Fruit fly (Drosophila melanogaster) whole organism, wandering third instar larva: ENCODE measurements around the gene Cog8.

ENCODE experiments used
- Dif ChIP-seq: fragments of 200-275, 200-300 bp; sonication (Bioruptor generic); optimal IDR thresholded peaks from 2 replicates; lab custom pipeline; 2018; ENCODE audit warnings: missing biosample characterization, missing genetic modification characterization; ENCODE audit not compliant: partially characterized antibody
- Hnf4 ChIP-seq: fragments of 200-800 bp; sonication (Bioruptor generic); optimal IDR thresholded peaks from 2 replicates; lab custom pipeline; 2016; ENCODE audit warnings: missing biosample characterization, mild to moderate bottlenecking, missing genetic modification characterization
- Hr83 ChIP-seq: fragments of 200-300 bp; sonication (Bioruptor generic); optimal IDR thresholded peaks from 2 replicates; lab custom pipeline; 2016; ENCODE audit warnings: missing biosample characterization, mild to moderate bottlenecking, missing genetic modification characterization, moderate library complexity; ENCODE audit not compliant: poor library complexity, severe bottlenecking
- Myc ChIP-seq: fragments of >200 bp; optimal IDR thresholded peaks from 2 replicates; lab custom pipeline; 2017
- N ChIP-seq: fragments of >200 bp; optimal IDR thresholded peaks from 2 replicates; lab custom pipeline; 2018; ENCODE audit warnings: missing biosample characterization, missing external identifiers, missing genetic modification characterization
- OdsH ChIP-seq: fragments of 200-800 bp; sonication (Bioruptor generic); optimal IDR thresholded peaks from 2 replicates; lab custom pipeline; 2016; ENCODE audit warnings: missing biosample characterization, mild to moderate bottlenecking, missing genetic modification characterization
- Rel ChIP-seq, 2 experiments: fragments of 200-800 bp; sonication (Bioruptor generic) in 1 of 2; optimal IDR thresholded peaks; 2 replicates in 1 of 2; 3 replicates in 1 of 2; lab custom pipeline; 2016 to 2019; ENCODE audit warnings: mild to moderate bottlenecking in 2 of 2, missing biosample characterization in 2 of 2, missing genetic modification characterization in 2 of 2, moderate library complexity in 1 of 2
- Sp1 ChIP-seq: fragments of 200-800 bp; sonication (Bioruptor generic); optimal IDR thresholded peaks from 3 replicates; lab custom pipeline; 2019; ENCODE audit warnings: missing biosample characterization, mild to moderate bottlenecking, missing genetic modification characterization, moderate library complexity
- Vsx2 ChIP-seq: fragments of 200-300, 225-300 bp; sonication (Bioruptor generic); optimal IDR thresholded peaks from 2 replicates; lab custom pipeline; 2018; ENCODE audit warnings: missing biosample characterization, missing genetic modification characterization; ENCODE audit not compliant: partially characterized antibody
- br ChIP-seq: fragments of 200-800 bp; sonication (Bioruptor generic); optimal IDR thresholded peaks from 2 replicates; lab custom pipeline; 2016; ENCODE audit warnings: missing biosample characterization, missing genetic modification characterization
- brk ChIP-seq: fragments of 200-800 bp; sonication (Bioruptor generic); optimal IDR thresholded peaks from 2 replicates; lab custom pipeline; 2016; ENCODE audit warnings: missing biosample characterization, mild to moderate bottlenecking, missing genetic modification characterization
- dl ChIP-seq, 2 experiments: fragments of 175-275, 200-275 bp in 1 of 2; fragments of 200-275 bp in 1 of 2; sonication (Bioruptor generic); optimal IDR thresholded peaks; lab custom pipeline; 2018; ENCODE audit warnings: mild to moderate bottlenecking in 2 of 2, missing biosample characterization in 2 of 2, missing genetic modification characterization in 2 of 2, moderate library complexity in 2 of 2; ENCODE audit not compliant: partially characterized antibody in 2 of 2, insufficient read depth in 1 of 2
- ey ChIP-seq: fragments of 200-800 bp; sonication (Bioruptor generic); optimal IDR thresholded peaks from 2 replicates; lab custom pipeline; 2016; ENCODE audit warnings: missing biosample characterization, missing genetic modification characterization
- h ChIP-seq: fragments of 200-800 bp; sonication (Bioruptor generic); optimal IDR thresholded peaks from 3 replicates; lab custom pipeline; 2016; ENCODE audit warnings: missing biosample characterization, mild to moderate bottlenecking, missing genetic modification characterization
- jim ChIP-seq: fragments of 175-275, 200-325 bp; sonication (Bioruptor generic); optimal IDR thresholded peaks from 2 replicates; lab custom pipeline; 2016; ENCODE audit warnings: missing biosample characterization, mild to moderate bottlenecking, missing genetic modification characterization
- psq ChIP-seq: fragments of 200-800 bp; sonication (Bioruptor generic); optimal IDR thresholded peaks from 3 replicates; lab custom pipeline; 2017; ENCODE audit warnings: missing biosample characterization, mild to moderate bottlenecking, missing genetic modification characterization, moderate library complexity
- sv ChIP-seq: fragments of 200-800 bp; sonication (Bioruptor generic); optimal IDR thresholded peaks from 3 replicates; lab custom pipeline; 2016; ENCODE audit warnings: missing biosample characterization, missing genetic modification characterization
- tai ChIP-seq: sonication (Bioruptor generic); optimal IDR thresholded peaks from 2 replicates; lab custom pipeline; 2016; ENCODE audit warnings: missing biosample characterization, missing genetic modification characterization
- woc ChIP-seq: sonication (Bioruptor generic); optimal IDR thresholded peaks from 2 replicates; lab custom pipeline; 2016; ENCODE audit warnings: missing biosample characterization, mild to moderate bottlenecking, missing genetic modification characterization

Gene Cog8

DNA sequence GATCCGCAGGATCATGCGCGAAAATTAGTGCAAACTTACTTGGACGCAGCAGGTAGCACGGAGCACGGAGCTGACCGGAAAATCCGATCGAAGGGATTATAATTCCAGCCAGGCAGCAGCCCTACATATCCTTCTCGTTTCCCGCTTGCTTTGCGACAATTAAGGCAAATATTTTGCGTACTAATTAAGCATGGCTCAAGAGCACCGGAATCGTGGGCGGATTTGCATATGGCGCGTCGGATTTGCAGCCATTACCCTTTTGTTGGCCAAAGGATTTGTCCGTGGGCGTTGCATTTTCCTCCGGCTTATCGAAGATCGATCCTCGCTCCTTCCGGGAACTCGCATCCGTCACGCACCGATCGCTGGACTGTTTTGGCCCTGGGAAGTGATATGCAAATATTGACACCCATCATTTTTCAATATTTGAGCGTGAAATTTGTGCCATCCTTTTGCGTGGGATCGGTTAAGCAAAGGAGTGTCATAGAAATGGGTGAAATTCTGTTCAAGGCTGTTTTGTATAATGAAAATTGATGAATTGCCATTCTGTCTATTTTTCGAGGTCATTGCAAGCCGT, 43.1 kb downstream of the Cog8 start:
- TF ChIP-seq br (GFP tag; lab: Kevin White, UChicago) (no peak), tai (no peak), N (GFP tag; lab: Kevin White, UChicago) (no peak)

DNA sequence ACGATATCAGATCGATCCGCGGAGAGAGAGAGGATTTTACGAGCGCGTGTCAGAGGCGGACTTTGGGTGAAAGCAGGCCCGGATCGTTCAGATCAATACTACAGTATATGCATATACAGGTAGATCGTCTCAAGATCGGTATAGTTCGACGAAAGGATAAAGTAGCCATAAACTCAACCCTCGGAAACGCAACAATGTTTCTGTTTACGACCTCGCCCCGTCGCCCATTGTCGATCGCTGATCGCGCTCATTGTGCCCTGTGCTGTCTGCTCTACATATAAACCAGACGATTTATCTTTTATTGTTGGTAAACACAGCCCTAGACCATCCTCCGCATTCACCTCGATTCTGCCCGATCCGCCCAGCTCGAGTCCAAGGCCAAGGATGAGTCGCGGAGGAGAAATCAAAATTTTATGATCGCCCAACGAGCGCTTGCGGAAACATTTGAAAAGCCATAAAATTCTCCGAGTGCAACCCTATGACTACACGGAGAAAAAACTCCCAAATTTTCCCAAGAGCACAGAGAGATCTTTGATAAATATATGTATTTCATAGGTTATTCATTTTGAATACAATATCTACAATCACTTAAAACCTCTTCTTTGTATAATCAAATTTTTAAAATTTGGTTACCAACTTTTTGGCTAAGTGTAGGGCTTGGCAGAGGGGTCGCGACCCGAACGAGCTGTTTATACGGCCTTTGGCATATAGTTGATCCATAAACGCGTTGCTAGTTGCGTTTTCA, 46.0 kb downstream of the Cog8 start:
- TF ChIP-seq OdsH (GFP tag; lab: Kevin White, UChicago) (no peak), jim (GFP tag; lab: Kevin White, UChicago) (no peak), sv (peak; percentile 37)

DNA sequence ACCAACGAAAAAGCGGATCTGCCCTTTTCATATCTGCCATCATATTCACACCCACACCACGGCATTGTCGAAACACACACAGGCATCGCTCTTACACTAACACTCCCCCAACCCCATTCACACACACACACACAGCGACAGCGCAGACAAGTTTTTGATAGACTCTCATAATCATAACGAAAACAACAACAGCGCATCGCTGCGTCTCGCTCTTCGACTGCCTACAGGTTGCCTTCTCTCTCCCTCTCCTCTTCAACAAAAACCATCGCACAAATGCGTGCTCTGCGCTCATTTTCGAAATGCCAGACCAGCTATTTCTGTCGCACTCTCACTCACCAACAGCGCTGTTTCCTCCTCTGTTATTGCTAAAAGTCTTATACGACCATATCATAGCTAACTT, 51.1 kb downstream of the Cog8 start:
- TF ChIP-seq Myc (lab: Kevin White, UChicago) (peak; percentile 4), Sp1 (GFP tag; lab: Kevin White, UChicago) (no peak), OdsH (GFP tag; lab: Kevin White, UChicago) (no peak), brk (GFP tag; lab: Kevin White, UChicago) (peak; percentile 33), Rel (GFP tag; optimal IDR thresholded peaks at IDR 0.05; lab: Kevin White, UChicago) (no peak), Rel (tag; optimal IDR thresholded peaks at IDR 0.05; lab: Kevin White, UChicago) (peak; percentile 49), dl (GFP tag; optimal IDR thresholded peaks at IDR 0.05; lab: Kevin White, UChicago; ENCODE audit: insufficient read depth in 1 of 2, partially characterized antibody in 2 of 2) (peak; percentile 30 to 64), woc (GFP tag; lab: Kevin White, UChicago) (no peak), sv (no peak), br (GFP tag; lab: Kevin White, UChicago) (no peak), ey (no peak), h (GFP tag; lab: Kevin White, UChicago) (no peak), Hnf4 (GFP tag; lab: Kevin White, UChicago) (no peak), Hr83 (no peak), Dif (GFP tag; lab: Kevin White, UChicago) (peak; percentile 59), psq (GFP tag; lab: Kevin White, UChicago) (peak; percentile 23), Vsx2 (GFP tag; lab: Kevin White, UChicago) (peak; percentile 31)
